Worm (Caenorhabditis elegans): ENCODE measurements around the gene clec-39.

ce11 chrV:16745214-16745613, 6.1 kb downstream of the clec-39 start:
- TF ChIP-seq him-1 (tag; optimal IDR thresholded peaks at IDR 0.05) (no peak), dao-5 (tag; optimal IDR thresholded peaks at IDR 0.05) (no peak)

Measured in whole organism, L4/young adult.